Worm (Caenorhabditis elegans) whole organism, young adult: ENCODE data around the gene sftb-1.

Source experiments
- B0336.3 ChIP-seq: fragments of 200-800 bp; sonication (Bioruptor generic); IDR thresholded peaks from 2 replicates; pipeline ENCODE4 v1.3.6; 2022; ENCODE audit warnings: missing genetic modification characterization, missing compliant biosample characterization
- D2030.7 ChIP-seq: fragments of 200-800 bp; sonication (Bioruptor generic); IDR thresholded peaks from 2 replicates; pipeline ENCODE4 v1.3.6; 2022; ENCODE audit warnings: missing genetic modification reagents, missing genetic modification characterization, missing compliant biosample characterization
- F22D6.2 ChIP-seq: sonication (generic microtip); optimal IDR thresholded peaks from 2 replicates; lab custom pipeline; 2016; ENCODE audit warnings: mild to moderate bottlenecking, missing genetic modification characterization, missing compliant biosample characterization
- F37B4.10 ChIP-seq: fragments of 200-800 bp; sonication (Bioruptor generic); IDR thresholded peaks from 2 replicates; pipeline ENCODE4 v1.3.6; 2022; ENCODE audit warnings: missing genetic modification characterization, missing compliant biosample characterization
- T26A5.8 ChIP-seq: sonication (generic microtip); optimal IDR thresholded peaks from 2 replicates; lab custom pipeline; 2016; ENCODE audit warnings: missing genetic modification characterization, missing compliant biosample characterization
- Y53F4B.3 ChIP-seq: fragments of 200-800 bp; sonication (Bioruptor generic); IDR thresholded peaks from 2 replicates; pipeline ENCODE4 v1.3.6; 2022; ENCODE audit warnings: missing genetic modification reagents, missing genetic modification characterization, missing compliant biosample characterization
- Y53G8AR.9 ChIP-seq: fragments of 200-800 bp; sonication (Bioruptor generic); conservative IDR thresholded peaks from 2 replicates; pipeline ENCODE4 v1.3.6; 2022; ENCODE audit warnings: missing genetic modification reagents, missing genetic modification characterization, missing compliant biosample characterization
- Y67H2A.10 ChIP-seq: fragments of 200-800 bp; sonication (Bioruptor generic); conservative IDR thresholded peaks from 2 replicates; pipeline ENCODE4 v1.3.6; 2022; ENCODE audit warnings: missing genetic modification reagents, missing genetic modification characterization, missing compliant biosample characterization
- aptf-3 ChIP-seq: fragments of 200-800 bp; sonication (Bioruptor generic); IDR thresholded peaks from 2 replicates; pipeline ENCODE4 v1.3.6; 2022; ENCODE audit warnings: missing genetic modification characterization, missing compliant biosample characterization
- attf-5 ChIP-seq: fragments of 200-800 bp; sonication (Bioruptor generic); optimal IDR thresholded peaks from 2 replicates; lab custom pipeline; 2018; ENCODE audit warnings: mild to moderate bottlenecking, missing genetic modification characterization, missing compliant biosample characterization
- attf-6 ChIP-seq: fragments of 200-800 bp; sonication (Bioruptor generic); IDR thresholded peaks from 2 replicates; pipeline ENCODE4 v1.3.6; 2022; ENCODE audit warnings: missing genetic modification reagents, missing genetic modification characterization, missing compliant biosample characterization
- bed-1 ChIP-seq: fragments of 200-800 bp; sonication (Bioruptor generic); IDR thresholded peaks from 2 replicates; pipeline ENCODE4 v1.3.6; 2022; ENCODE audit warnings: missing genetic modification reagents, missing genetic modification characterization, missing compliant biosample characterization
- ceh-100 ChIP-seq: fragments of 200-800 bp; sonication (Bioruptor generic); IDR thresholded peaks from 2 replicates; pipeline ENCODE4 v1.3.6; 2022; ENCODE audit warnings: missing genetic modification reagents, missing genetic modification characterization, missing compliant biosample characterization
- ceh-27 ChIP-seq: fragments of 200-800 bp; sonication (Bioruptor generic); optimal IDR thresholded peaks from 2 replicates; lab custom pipeline; 2018; ENCODE audit warnings: mild to moderate bottlenecking, missing genetic modification characterization, moderate library complexity, missing compliant biosample characterization
- dpl-1 ChIP-seq: fragments of 150-350 bp; optimal IDR thresholded peaks from 2 replicates; lab custom pipeline; 2014; ENCODE audit warnings: missing biosample characterization, missing genetic modification reagents, missing genetic modification characterization
- egl-44 ChIP-seq: fragments of 200-800 bp; sonication (Bioruptor generic); IDR thresholded peaks from 2 replicates; pipeline ENCODE4 v1.3.6; 2022; ENCODE audit warnings: missing genetic modification reagents, missing genetic modification characterization, missing compliant biosample characterization
- ets-4 ChIP-seq: fragments of 200-800 bp; sonication (Bioruptor generic); optimal IDR thresholded peaks from 2 replicates; lab custom pipeline; 2018; ENCODE audit warnings: mild to moderate bottlenecking, missing genetic modification characterization, missing compliant biosample characterization
- hmg-20 ChIP-seq: fragments of 200-800 bp; sonication (Bioruptor generic); IDR thresholded peaks from 2 replicates; pipeline ENCODE4 v1.3.6; 2022; ENCODE audit warnings: missing genetic modification reagents, missing genetic modification characterization, missing compliant biosample characterization
- hsf-1 ChIP-seq: fragments of 200-800 bp; sonication (Bioruptor generic); IDR thresholded peaks from 2 replicates; pipeline ENCODE4 v1.3.6; 2022; ENCODE audit warnings: missing genetic modification reagents, missing genetic modification characterization, missing compliant biosample characterization
- let-607 ChIP-seq, 2 experiments: fragments of 200-800 bp in 1 of 2; sonication (Bioruptor generic) in 1 of 2; sonication (generic microtip) in 1 of 2; optimal IDR thresholded peaks; 2 replicates each; lab custom pipeline; 2016 to 2018; ENCODE audit warnings: mild to moderate bottlenecking in 2 of 2, missing compliant biosample characterization in 2 of 2, missing genetic modification characterization in 2 of 2, moderate library complexity in 2 of 2, missing genotype in 1 of 2
- lin-26 ChIP-seq: fragments of 200-800 bp; sonication (Bioruptor generic); IDR thresholded peaks from 2 replicates; pipeline ENCODE4 v1.3.6; 2022; ENCODE audit warnings: missing genetic modification reagents, missing genetic modification characterization, missing compliant biosample characterization
- lin-35 ChIP-seq, 3 experiments: fragments of 150-350 bp in 2 of 3; sonication (generic microtip) in 1 of 3; optimal IDR thresholded peaks; 2 replicates each; lab custom pipeline; 2014 to 2018; ENCODE audit warnings: missing biosample characterization in 3 of 3, missing genetic modification characterization in 3 of 3, missing genetic modification reagents in 3 of 3
- lin-54 ChIP-seq: fragments of 200-800 bp; sonication (Bioruptor generic); optimal IDR thresholded peaks from 2 replicates; lab custom pipeline; 2018; ENCODE audit warnings: mild to moderate bottlenecking, missing genetic modification characterization, missing compliant biosample characterization
- madf-10 ChIP-seq: sonication (generic microtip); optimal IDR thresholded peaks from 2 replicates; lab custom pipeline; 2016; ENCODE audit warnings: mild to moderate bottlenecking, missing genetic modification characterization, missing compliant biosample characterization
- madf-8 ChIP-seq: fragments of 200-800 bp; sonication (Bioruptor generic); conservative IDR thresholded peaks from 2 replicates; pipeline ENCODE4 v1.3.6; 2022; ENCODE audit warnings: missing genetic modification reagents, missing genetic modification characterization, missing compliant biosample characterization
- mcd-1 ChIP-seq: fragments of 200-800 bp; sonication (Bioruptor generic); IDR thresholded peaks from 2 replicates; pipeline ENCODE4 v1.3.6; 2022; ENCODE audit warnings: missing genetic modification reagents, missing genetic modification characterization, missing compliant biosample characterization
- mes-4 ChIP-seq: sonication (generic microtip); optimal IDR thresholded peaks from 2 replicates; lab custom pipeline; 2016; ENCODE audit warnings: missing genotype, missing genetic modification characterization, missing compliant biosample characterization
- nfyb-1 ChIP-seq: fragments of 200-800 bp; sonication (Bioruptor generic); IDR thresholded peaks from 2 replicates; pipeline ENCODE4 v1.3.6; 2022; ENCODE audit warnings: missing genetic modification reagents, missing genetic modification characterization, missing compliant biosample characterization
- nhr-120 ChIP-seq: fragments of 200-800 bp; sonication (Bioruptor generic); IDR thresholded peaks from 2 replicates; pipeline ENCODE4 v1.3.6; 2022; ENCODE audit warnings: missing genetic modification characterization, missing compliant biosample characterization
- nhr-90 ChIP-seq: sonication (generic microtip); optimal IDR thresholded peaks from 2 replicates; lab custom pipeline; 2016; ENCODE audit warnings: missing genotype, mild to moderate bottlenecking, missing genetic modification characterization, missing compliant biosample characterization
- pbrm-1 ChIP-seq: fragments of 200-800 bp; sonication (Bioruptor generic); IDR thresholded peaks from 2 replicates; pipeline ENCODE4 v1.3.6; 2022; ENCODE audit warnings: missing genetic modification reagents, missing genetic modification characterization, missing compliant biosample characterization
- rcor-1 ChIP-seq: fragments of 200-800 bp; sonication (Bioruptor generic); IDR thresholded peaks from 2 replicates; pipeline ENCODE4 v1.3.6; 2022; ENCODE audit warnings: missing genetic modification reagents, missing genetic modification characterization, missing compliant biosample characterization
- rpc-1 ChIP-seq, 2 experiments: fragments of 150-350 bp in 1 of 2; sonication (generic microtip) in 1 of 2; optimal IDR thresholded peaks; 2 replicates each; lab custom pipeline; 2014 to 2018; ENCODE audit warnings: missing biosample characterization in 1 of 2, missing genetic modification characterization in 1 of 2, missing genetic modification reagents in 1 of 2, missing genotype in 1 of 2
- sdz-38 ChIP-seq: sonication (generic microtip); optimal IDR thresholded peaks from 2 replicates; lab custom pipeline; 2016; ENCODE audit warnings: missing genotype, missing genetic modification characterization, missing compliant biosample characterization
- sea-2 ChIP-seq: fragments of 200-800 bp; sonication (Bioruptor generic); IDR thresholded peaks from 2 replicates; pipeline ENCODE4 v1.3.6; 2022; ENCODE audit warnings: missing genetic modification characterization, missing compliant biosample characterization
- snpc-4 ChIP-seq, 5 experiments: fragments of 150-350 bp in 1 of 5; sonication (generic microtip) in 4 of 5; optimal IDR thresholded peaks; 2 replicates each; lab custom pipeline; 2014 to 2018; ENCODE audit warnings: missing genetic modification characterization in 5 of 5, missing biosample characterization in 3 of 5, antibody characterized with exemption in 2 of 5, mild to moderate bottlenecking in 2 of 5, missing compliant biosample characterization in 2 of 5, missing genotype in 2 of 5, moderate library complexity in 2 of 5, missing genetic modification reagents in 1 of 5
- somi-1 ChIP-seq: fragments of 200-800 bp; sonication (Bioruptor generic); optimal IDR thresholded peaks from 2 replicates; lab custom pipeline; 2018; ENCODE audit warnings: mild to moderate bottlenecking, missing genetic modification characterization, missing compliant biosample characterization
- unc-62 ChIP-seq: fragments of 150-350 bp; optimal IDR thresholded peaks from 2 replicates; lab custom pipeline; 2014; ENCODE audit warnings: missing biosample characterization, missing genetic modification reagents, missing genetic modification characterization
- zfh-2 ChIP-seq: fragments of 200-800 bp; sonication (Bioruptor generic); conservative IDR thresholded peaks from 2 replicates; pipeline ENCODE4 v1.3.6; 2022; ENCODE audit warnings: missing genetic modification reagents, missing genetic modification characterization, missing compliant biosample characterization
- zim-3 ChIP-seq: sonication (generic microtip); optimal IDR thresholded peaks from 2 replicates; lab custom pipeline; 2017; ENCODE audit warnings: mild to moderate bottlenecking, missing genetic modification characterization, moderate library complexity, missing compliant biosample characterization
- ztf-25 ChIP-seq: fragments of 200-800 bp; sonication (Bioruptor generic); IDR thresholded peaks from 2 replicates; pipeline ENCODE4 v1.3.6; 2022; ENCODE audit warnings: missing genetic modification reagents, missing genetic modification characterization, missing compliant biosample characterization
- ztf-3 ChIP-seq: fragments of 200-800 bp; sonication (Bioruptor generic); optimal IDR thresholded peaks from 2 replicates; lab custom pipeline; 2018; ENCODE audit warnings: mild to moderate bottlenecking, missing genetic modification characterization, missing compliant biosample characterization

Gene sftb-1

ce11 chrIII:4291216-4291691 is 22.2 kb upstream of the sftb-1 start, which contains the start of gene mcm-5 (continued):
- TF ChIP-seq hmg-20: no peak
- TF ChIP-seq zim-3 (tag; lab: Kevin White, UChicago): no peak
- TF ChIP-seq unc-62 (GFP tag; lab: Kevin White, UChicago): no peak
- no peak for TF ChIP-seq sdz-38 (tag; lab: Kevin White, UChicago)
- TF ChIP-seq F37B4.10: no peak
- 0 out of 2 replicates have a peak, but pooled peaks have one; percentile 21 for TF ChIP-seq hsf-1 (GFP tag; lab: Robert Waterston, UW)
- peak; percentile 89 for TF ChIP-seq dpl-1 (GFP tag; lab: Kevin White, UChicago)
- TF ChIP-seq nhr-120 (GFP tag; lab: Robert Waterston, UW): no peak
- peak in 1 of 3 experiments; percentile 45 for TF ChIP-seq lin-35 (GFP tag; optimal IDR thresholded peaks at IDR 0.05; lab: Kevin White, UChicago)
- no peak for TF ChIP-seq Y67H2A.10 (GFP tag; lab: Robert Waterston, UW)
- no peak for TF ChIP-seq aptf-3 (GFP tag; lab: Robert Waterston, UW)
- TF ChIP-seq madf-8 (GFP tag; lab: Robert Waterston, UW): peak; percentile 78
- no peak for TF ChIP-seq somi-1 (GFP tag; lab: Kevin White, UChicago)
- no peak for TF ChIP-seq pbrm-1 (GFP tag; lab: Robert Waterston, UW)
- no peak for TF ChIP-seq nfyb-1

- TF ChIP-seq ceh-100 (GFP tag; lab: Robert Waterston, UW) (no peak), Y53G8AR.9 (GFP tag; lab: Robert Waterston, UW) (no peak), attf-6 (GFP tag; lab: Robert Waterston, UW) (no peak), nhr-90 (no peak), Y53F4B.3 (no peak)
These were observed 20.9 kb upstream of the sftb-1 start for ce11 chrIII:4289952-4290351.

ce11 chrIII:4287379-4287778 is 18.3 kb upstream of the sftb-1 start, which contains the start of gene R10E4.3:
Gene R10E4.3 (minus strand): TSS chrIII:4287479.
- TF ChIP-seq attf-6 (GFP tag; lab: Robert Waterston, UW) (no peak), attf-5 (GFP tag; lab: Kevin White, UChicago) (no peak), zfh-2 (no peak), madf-8 (GFP tag; lab: Robert Waterston, UW) (no peak), snpc-4 (GFP tag; optimal IDR thresholded peaks at IDR 0.05; lab: Kevin White, UChicago) (no peak), snpc-4 (tag; optimal IDR thresholded peaks at IDR 0.05; lab: Kevin White, UChicago) (no peak), B0336.3 (GFP tag; lab: Robert Waterston, UW) (no peak), ceh-27 (GFP tag; lab: Kevin White, UChicago) (no peak), bed-1 (GFP tag; lab: Robert Waterston, UW) (no peak), ztf-25 (GFP tag; lab: Robert Waterston, UW) (no peak), rcor-1 (GFP tag; lab: Robert Waterston, UW) (no peak), D2030.7 (no peak), ets-4 (GFP tag; lab: Kevin White, UChicago) (no peak), ztf-3 (no peak)

ce11 chrIII:4284732-4285165 is 15.7 kb upstream of the sftb-1 start:
- TF ChIP-seq T26A5.8 (tag; lab: Kevin White, UChicago) (no peak), nhr-90 (peak; percentile 54), unc-62 (GFP tag; lab: Kevin White, UChicago) (peak; percentile 35), lin-54 (GFP tag; lab: Kevin White, UChicago) (peak; percentile 32), let-607 (tag; optimal IDR thresholded peaks at IDR 0.05; lab: Kevin White, UChicago) (peak; percentile 55 to 58), nfyb-1 (peak; percentile 68; the same call in 1 of the 2 replicates), sea-2 (GFP tag; lab: Robert Waterston, UW) (no peak), mes-4 (tag; lab: Kevin White, UChicago) (no peak), B0336.3 (GFP tag; lab: Robert Waterston, UW) (peak; percentile 76), rcor-1 (GFP tag; lab: Robert Waterston, UW) (0 out of 2 replicates have a peak, but pooled peaks have one; percentile 10), F22D6.2 (tag; lab: Kevin White, UChicago) (peak; percentile 14), zfh-2 (peak; percentile 73), mcd-1 (peak; percentile 61), rpc-1 (optimal IDR thresholded peaks at IDR 0.05; lab: Kevin White, UChicago) (no peak), rpc-1 (tag; optimal IDR thresholded peaks at IDR 0.05; lab: Kevin White, UChicago) (no peak), egl-44 (GFP tag; lab: Robert Waterston, UW) (peak; percentile 63; the same call in 1 of the 2 replicates), lin-26 (no peak), snpc-4 (GFP tag; optimal IDR thresholded peaks at IDR 0.05; lab: Kevin White, UChicago) (no peak), snpc-4 (tag; optimal IDR thresholded peaks at IDR 0.05; lab: Kevin White, UChicago) (peak in 3 of 4 experiments; percentile 20 to 57 (median 52)), madf-10 (tag; lab: Kevin White, UChicago) (peak; percentile 64)
